Worm (Caenorhabditis elegans) whole organism, mixed stage, embryonic: ENCODE results near the gene C27D6.3.
A peak's percentile ranks its signal among the peaks of the same experiment; 100 is the strongest.

ENCODE experiments used
- M03D4.4 ChIP-seq: sonication (generic microtip); optimal IDR thresholded peaks from 2 replicates; lab custom pipeline; 2017; ENCODE audit warnings: mild to moderate bottlenecking, missing genetic modification characterization, missing compliant biosample characterization
- bed-3 ChIP-seq: fragments of 200-800 bp; sonication (Bioruptor generic); optimal IDR thresholded peaks from 3 replicates; lab custom pipeline; 2018; ENCODE audit warnings: mild to moderate bottlenecking, missing genetic modification characterization, moderate library complexity, missing compliant biosample characterization
- ceh-39 ChIP-seq: fragments of 150-350 bp; optimal IDR thresholded peaks from 2 replicates; lab custom pipeline; 2014; ENCODE audit warnings: missing biosample characterization, missing genetic modification characterization
- ces-1 ChIP-seq: fragments of 150-350 bp; optimal IDR thresholded peaks from 2 replicates; lab custom pipeline; 2014; ENCODE audit warnings: missing biosample characterization, missing genetic modification reagents, missing genetic modification characterization
- cnd-1 ChIP-seq: fragments of 200-800 bp; sonication (Bioruptor generic); optimal IDR thresholded peaks from 2 replicates; lab custom pipeline; 2018; ENCODE audit warnings: mild to moderate bottlenecking, missing genetic modification characterization, missing compliant biosample characterization
- drap-1 ChIP-seq: fragments of 200-800 bp; sonication (Bioruptor generic); optimal IDR thresholded peaks from 3 replicates; lab custom pipeline; 2018; ENCODE audit warnings: mild to moderate bottlenecking, missing genetic modification characterization, missing compliant biosample characterization
- elt-1 ChIP-seq: sonication (generic microtip); optimal IDR thresholded peaks from 2 replicates; lab custom pipeline; 2017; ENCODE audit warnings: missing genetic modification characterization, mild to moderate bottlenecking, missing compliant biosample characterization, antibody characterized with exemption, moderate library complexity, borderline replicate concordance; ENCODE audit not compliant: insufficient read depth
- elt-3 ChIP-seq: fragments of 150-350 bp; optimal IDR thresholded peaks from 2 replicates; lab custom pipeline; 2014; ENCODE audit warnings: missing biosample characterization, missing genetic modification characterization
- flh-1 ChIP-seq: fragments of 200-800 bp; sonication (Bioruptor generic); optimal IDR thresholded peaks from 2 replicates; lab custom pipeline; 2018; ENCODE audit warnings: mild to moderate bottlenecking, missing genetic modification characterization, moderate library complexity, missing compliant biosample characterization
- ham-2 ChIP-seq: fragments of 200-800 bp; sonication (Bioruptor generic); optimal IDR thresholded peaks from 2 replicates; lab custom pipeline; 2018; ENCODE audit warnings: mild to moderate bottlenecking, missing genetic modification characterization, missing compliant biosample characterization
- hlh-1 ChIP-seq: fragments of 150-350 bp; optimal IDR thresholded peaks from 2 replicates; lab custom pipeline; 2014; ENCODE audit warnings: missing biosample characterization, missing genetic modification reagents, missing genetic modification characterization
- lin-13 ChIP-seq: fragments of 150-350 bp; optimal IDR thresholded peaks from 2 replicates; lab custom pipeline; 2014; ENCODE audit warnings: missing biosample characterization, missing genetic modification characterization
- lsy-2 ChIP-seq: fragments of 150-350 bp; optimal IDR thresholded peaks from 2 replicates; lab custom pipeline; 2014; ENCODE audit warnings: missing biosample characterization, missing genetic modification characterization
- mab-5 ChIP-seq: fragments of 150-350 bp; optimal IDR thresholded peaks from 2 replicates; lab custom pipeline; 2014; ENCODE audit warnings: missing biosample characterization, missing genetic modification characterization
- mep-1 ChIP-seq: fragments of 150-350 bp; optimal IDR thresholded peaks from 2 replicates; lab custom pipeline; 2017; ENCODE audit warnings: missing biosample characterization, missing genetic modification reagents, missing genetic modification characterization, inconsistent platforms
- nhr-12 ChIP-seq: fragments of 150-350 bp; optimal IDR thresholded peaks from 2 replicates; lab custom pipeline; 2014; ENCODE audit warnings: missing biosample characterization, missing genetic modification characterization
- nhr-2 ChIP-seq: fragments of 150-350 bp; optimal IDR thresholded peaks from 2 replicates; lab custom pipeline; 2014; ENCODE audit warnings: missing biosample characterization, missing genetic modification characterization
- nhr-237 ChIP-seq: fragments of 150-350 bp; optimal IDR thresholded peaks from 2 replicates; lab custom pipeline; 2014; ENCODE audit warnings: missing biosample characterization, missing genetic modification characterization
- nhr-28 ChIP-seq: fragments of 150-350 bp; optimal IDR thresholded peaks from 2 replicates; lab custom pipeline; 2014; ENCODE audit warnings: missing biosample characterization, missing genetic modification characterization
- pha-4 ChIP-seq: fragments of 150-350 bp; optimal IDR thresholded peaks from 2 replicates; lab custom pipeline; 2018; ENCODE audit warnings: missing biosample characterization, missing genetic modification reagents, missing genetic modification characterization
- sem-2 ChIP-seq: fragments of 200-800 bp; sonication (Bioruptor generic); optimal IDR thresholded peaks from 2 replicates; lab custom pipeline; 2018; ENCODE audit warnings: mild to moderate bottlenecking, missing genetic modification characterization, missing compliant biosample characterization
- snpc-4 ChIP-seq: fragments of 150-350 bp; optimal IDR thresholded peaks from 2 replicates; lab custom pipeline; 2014; ENCODE audit warnings: missing biosample characterization, missing genetic modification characterization
- sptf-1 ChIP-seq: sonication (generic microtip); optimal IDR thresholded peaks from 2 replicates; lab custom pipeline; 2017; ENCODE audit warnings: mild to moderate bottlenecking, missing genetic modification characterization, moderate library complexity, missing compliant biosample characterization
- tbx-8 ChIP-seq: fragments of 200-800 bp; sonication (Bioruptor generic); optimal IDR thresholded peaks from 2 replicates; lab custom pipeline; 2018; ENCODE audit warnings: mild to moderate bottlenecking, missing genetic modification characterization, moderate library complexity, missing compliant biosample characterization
- unc-120 ChIP-seq: sonication (generic microtip); optimal IDR thresholded peaks from 2 replicates; lab custom pipeline; 2017; ENCODE audit warnings: missing genetic modification characterization, missing compliant biosample characterization; ENCODE audit not compliant: poor library complexity, severe bottlenecking
- unc-39 ChIP-seq: fragments of 150-350 bp; optimal IDR thresholded peaks from 2 replicates; lab custom pipeline; 2014; ENCODE audit warnings: missing biosample characterization, missing genetic modification characterization
- unc-62 ChIP-seq: fragments of 150-350 bp; optimal IDR thresholded peaks from 2 replicates; lab custom pipeline; 2014; ENCODE audit warnings: missing biosample characterization, missing genetic modification reagents, missing genetic modification characterization
- zip-8 ChIP-seq: fragments of 150-350 bp; optimal IDR thresholded peaks from 2 replicates; lab custom pipeline; 2014; ENCODE audit warnings: missing biosample characterization, missing genetic modification characterization
- ztf-11 ChIP-seq: fragments of 150-350 bp; optimal IDR thresholded peaks from 2 replicates; lab custom pipeline; 2014; ENCODE audit warnings: missing biosample characterization, missing genetic modification characterization

Gene C27D6.3

DNA sequence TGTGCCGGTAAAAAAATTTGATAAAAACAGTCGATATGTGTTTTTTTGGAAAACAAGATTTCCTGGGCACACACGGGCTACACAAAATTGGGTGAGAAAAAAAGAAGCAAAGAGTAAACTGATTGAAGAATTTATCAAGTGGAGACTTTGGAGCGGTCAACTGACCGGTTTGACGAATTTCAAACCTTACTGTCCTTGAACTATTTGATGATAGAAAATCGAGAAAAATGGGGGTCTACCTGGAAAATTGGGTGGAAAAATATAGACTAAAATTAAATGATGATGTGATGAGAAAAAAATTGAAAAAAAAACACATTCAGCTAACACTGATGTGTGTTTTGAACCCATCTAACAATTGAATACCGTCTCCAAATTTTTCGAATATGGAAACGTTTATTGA lies 36.6 kb upstream of the C27D6.3 start, which contains the start of gene C34F11.8:
TSS of gene C34F11.8 (minus strand) at position 135 of the 400 bp plus-strand sequence.
- no peak for TF ChIP-seq drap-1 (GFP tag; lab: Kevin White, UChicago)

ce11 chrII:5209122-5209521 lies 34.9 kb upstream of the C27D6.3 start:
- no peak for TF ChIP-seq lsy-2 (tag; lab: Kevin White, UChicago)
- TF ChIP-seq unc-39 (tag; lab: Kevin White, UChicago): no peak
- TF ChIP-seq snpc-4 (tag; lab: Kevin White, UChicago): no peak
- no peak for TF ChIP-seq sem-2 (GFP tag; lab: Kevin White, UChicago)
- TF ChIP-seq nhr-28 (tag; lab: Kevin White, UChicago): no peak
- no peak for TF ChIP-seq nhr-237
- TF ChIP-seq ham-2 (GFP tag; lab: Kevin White, UChicago): no peak
- TF ChIP-seq nhr-12 (tag; lab: Kevin White, UChicago): no peak
- no peak for TF ChIP-seq cnd-1 (tag; lab: Kevin White, UChicago)
- no peak for TF ChIP-seq ztf-11
- TF ChIP-seq unc-120 (tag; lab: Kevin White, UChicago): no peak
- TF ChIP-seq hlh-1: no peak
- TF ChIP-seq mep-1: no peak
- TF ChIP-seq zip-8 (tag; lab: Kevin White, UChicago): no peak
- no peak for TF ChIP-seq lin-13 (tag; lab: Kevin White, UChicago)
- TF ChIP-seq drap-1 (GFP tag; lab: Kevin White, UChicago): no peak
- TF ChIP-seq pha-4 (tag; lab: Kevin White, UChicago): no peak
- TF ChIP-seq bed-3 (GFP tag; lab: Kevin White, UChicago): no peak
- no peak for TF ChIP-seq M03D4.4

DNA sequence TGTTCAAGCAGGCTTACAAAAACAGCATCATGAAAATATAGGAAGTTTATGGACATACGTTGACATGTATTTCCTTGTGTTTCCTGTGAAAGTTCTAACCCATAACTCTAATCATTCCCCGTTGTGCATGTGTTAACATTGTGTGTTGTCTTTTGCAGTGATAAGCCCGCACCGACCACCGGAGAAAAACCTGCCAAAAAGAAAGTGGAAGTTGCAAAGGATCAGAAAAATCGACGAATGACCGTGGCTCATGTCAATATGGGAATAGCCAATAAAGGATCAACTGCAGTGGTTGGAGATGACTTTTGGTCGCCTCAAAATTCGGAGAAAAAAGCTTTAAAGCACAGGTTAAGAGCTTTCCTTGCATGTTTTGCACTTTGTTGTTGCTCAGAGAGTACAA lies 31.0 kb upstream of the C27D6.3 start:
- TF ChIP-seq zip-8 (tag; lab: Kevin White, UChicago) (no peak), tbx-8 (GFP tag; lab: Kevin White, UChicago) (no peak), snpc-4 (tag; lab: Kevin White, UChicago) (no peak), unc-62 (GFP tag; lab: Kevin White, UChicago) (no peak), drap-1 (GFP tag; lab: Kevin White, UChicago) (no peak), elt-1 (no peak)

DNA sequence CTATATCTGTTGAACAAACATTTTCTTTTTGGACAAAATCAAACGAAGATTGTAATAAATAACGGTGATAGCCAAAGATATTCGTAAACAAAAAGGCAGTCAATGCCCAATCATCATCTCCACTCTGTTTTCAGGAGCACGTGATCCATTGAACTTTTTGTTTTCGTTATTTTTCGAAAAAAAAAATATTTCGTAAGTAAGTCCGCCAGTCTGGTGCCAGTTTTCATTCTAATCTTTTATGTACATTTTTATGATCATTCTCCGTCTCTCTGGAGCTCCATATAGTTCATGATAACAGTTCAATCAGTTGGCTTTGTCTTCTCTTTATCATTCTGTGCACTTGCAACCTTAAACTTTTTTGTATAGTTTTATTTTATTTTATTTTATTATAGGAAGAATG lies 28.7 kb upstream of the C27D6.3 start, which contains the start of gene ampd-1:
TSS of gene ampd-1 (plus strand) at position 393 of the 400 bp plus-strand sequence.
- no peak for TF ChIP-seq elt-1

ce11 chrII:5201922-5202562 lies 27.8 kb upstream of the C27D6.3 start:
- TF ChIP-seq elt-3 (tag; lab: Kevin White, UChicago) (no peak), drap-1 (GFP tag; lab: Kevin White, UChicago) (no peak), elt-1 (no peak), ztf-11 (no peak), sptf-1 (tag; lab: Kevin White, UChicago) (no peak), unc-62 (GFP tag; lab: Kevin White, UChicago) (no peak), mab-5 (tag; lab: Kevin White, UChicago) (no peak), nhr-28 (tag; lab: Kevin White, UChicago) (no peak), ces-1 (GFP tag; lab: Kevin White, UChicago) (no peak), mep-1 (no peak), nhr-2 (tag; lab: Kevin White, UChicago) (no peak), flh-1 (GFP tag; lab: Kevin White, UChicago) (no peak), cnd-1 (tag; lab: Kevin White, UChicago) (no peak), lsy-2 (tag; lab: Kevin White, UChicago) (no peak)

DNA sequence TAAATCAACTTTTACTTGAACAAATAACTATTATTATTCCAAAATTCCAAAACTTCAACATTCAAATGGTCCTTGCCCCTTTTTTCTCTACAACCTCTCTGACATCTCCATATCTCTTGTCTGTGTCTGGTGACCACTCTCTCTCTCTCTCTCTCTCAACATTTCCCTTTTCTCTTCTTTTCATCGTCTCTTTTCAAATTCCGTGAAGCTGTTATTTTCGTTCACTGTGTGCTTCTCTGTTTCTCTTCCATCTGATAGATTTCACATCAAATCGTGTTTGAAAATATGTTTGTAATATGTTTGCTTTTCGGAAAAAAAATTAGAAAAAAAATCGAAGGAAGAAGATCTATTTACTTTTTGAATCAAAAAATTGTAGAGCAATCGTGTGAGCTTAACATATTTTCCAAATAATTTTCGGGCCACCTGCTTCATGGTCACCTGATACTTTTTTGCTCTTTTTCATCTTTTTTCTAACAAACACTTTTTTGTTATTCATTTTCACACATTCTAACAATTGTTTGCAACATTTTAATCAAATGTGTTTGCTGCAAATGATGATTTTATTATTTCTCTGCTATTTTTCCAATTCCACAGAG lies 26.8 kb upstream of the C27D6.3 start:
- TF ChIP-seq lsy-2 (tag; lab: Kevin White, UChicago) (no peak), mab-5 (tag; lab: Kevin White, UChicago) (no peak), drap-1 (GFP tag; lab: Kevin White, UChicago) (no peak), nhr-12 (tag; lab: Kevin White, UChicago) (no peak), ham-2 (GFP tag; lab: Kevin White, UChicago) (no peak), elt-3 (tag; lab: Kevin White, UChicago) (no peak), tbx-8 (GFP tag; lab: Kevin White, UChicago) (no peak), unc-120 (tag; lab: Kevin White, UChicago) (peak; percentile 58), ceh-39 (no peak), mep-1 (peak; percentile 13), cnd-1 (tag; lab: Kevin White, UChicago) (no peak), hlh-1 (no peak), lin-13 (tag; lab: Kevin White, UChicago) (no peak), bed-3 (GFP tag; lab: Kevin White, UChicago) (no peak), flh-1 (GFP tag; lab: Kevin White, UChicago) (no peak), unc-62 (GFP tag; lab: Kevin White, UChicago) (peak; percentile 10), pha-4 (tag; lab: Kevin White, UChicago) (no peak)
